Fruit fly (Drosophila melanogaster) whole organism: ENCODE measurements around the gene CG33985.

Experiments
- CG8478 ChIP-seq: fragments of >200 bp; optimal IDR thresholded peaks from 2 replicates; lab custom pipeline; 2018; ENCODE audit warnings: inconsistent platforms
- Dll ChIP-seq: fragments of >200 bp; optimal IDR thresholded peaks from 2 replicates; lab custom pipeline; 2017
- pan ChIP-seq: fragments of >200 bp; optimal IDR thresholded peaks from 2 replicates; lab custom pipeline; 2017
- psq ChIP-seq: fragments of >200 bp; optimal IDR thresholded peaks from 2 replicates; lab custom pipeline; 2017

dm6 chr3L:15544455-15545415 lies 18.1 kb upstream of the CG33985 start:
- TF ChIP-seq pan (lab: Kevin White, UChicago) (no peak), CG8478 (lab: Kevin White, UChicago) (no peak), psq (no peak), Dll (no peak)
